Fruit fly (Drosophila melanogaster) whole organism, wandering third instar larva: ENCODE results near the gene RpS27.

Experiments
- GATAd ChIP-seq: sonication (Bioruptor generic); optimal IDR thresholded peaks from 2 replicates; lab custom pipeline; 2016; ENCODE audit warnings: missing biosample characterization, missing genetic modification characterization
- Vsx2 ChIP-seq: fragments of 200-300, 225-300 bp; sonication (Bioruptor generic); optimal IDR thresholded peaks from 2 replicates; lab custom pipeline; 2018; ENCODE audit warnings: missing biosample characterization, missing genetic modification characterization; ENCODE audit not compliant: partially characterized antibody
- dmrt93B ChIP-seq: fragments of 200-800 bp; sonication (Bioruptor generic); optimal IDR thresholded peaks from 2 replicates; lab custom pipeline; 2018; ENCODE audit warnings: missing biosample characterization, mild to moderate bottlenecking, missing genetic modification characterization
- h ChIP-seq: fragments of 200-800 bp; sonication (Bioruptor generic); optimal IDR thresholded peaks from 3 replicates; lab custom pipeline; 2016; ENCODE audit warnings: missing biosample characterization, mild to moderate bottlenecking, missing genetic modification characterization
- pan ChIP-seq: fragments of >200 bp; optimal IDR thresholded peaks from 2 replicates; lab custom pipeline; 2017
- psq ChIP-seq: fragments of 200-800 bp; sonication (Bioruptor generic); optimal IDR thresholded peaks from 3 replicates; lab custom pipeline; 2017; ENCODE audit warnings: missing biosample characterization, mild to moderate bottlenecking, missing genetic modification characterization, moderate library complexity
- rgr ChIP-seq: fragments of 200-800 bp; sonication (Bioruptor generic); optimal IDR thresholded peaks from 3 replicates; lab custom pipeline; 2016; ENCODE audit warnings: missing biosample characterization, mild to moderate bottlenecking, missing genetic modification characterization
- sage ChIP-seq: fragments of 200-800 bp; sonication (Bioruptor generic); optimal IDR thresholded peaks from 2 replicates; lab custom pipeline; 2016; ENCODE audit warnings: missing biosample characterization, mild to moderate bottlenecking, missing genetic modification characterization
- sv ChIP-seq: fragments of 200-800 bp; sonication (Bioruptor generic); optimal IDR thresholded peaks from 3 replicates; lab custom pipeline; 2016; ENCODE audit warnings: missing biosample characterization, missing genetic modification characterization
- usp ChIP-seq: fragments of >200 bp; optimal IDR thresholded peaks from 2 replicates; lab custom pipeline; 2017; ENCODE audit warnings: missing biosample characterization, missing genetic modification characterization

- TF ChIP-seq sv (GFP tag; lab: Kevin White, UChicago) (no peak), psq (GFP tag; lab: Kevin White, UChicago) (no peak), usp (GFP tag; lab: Kevin White, UChicago) (no peak), rgr (GFP tag; lab: Kevin White, UChicago) (no peak), GATAd (GFP tag; lab: Kevin White, UChicago) (no peak), Vsx2 (no peak), pan (lab: Kevin White, UChicago) (no peak), h (no peak), sage (GFP tag; lab: Kevin White, UChicago) (no peak), dmrt93B (GFP tag; lab: Kevin White, UChicago) (no peak)
Measured at dm6 chr3R:25249145-25250141, 2.1 kb upstream of the RpS27 start, which contains the start of gene Nup358.
